Worm (Caenorhabditis elegans): ENCODE measurements around the gene col-97.

DNA sequence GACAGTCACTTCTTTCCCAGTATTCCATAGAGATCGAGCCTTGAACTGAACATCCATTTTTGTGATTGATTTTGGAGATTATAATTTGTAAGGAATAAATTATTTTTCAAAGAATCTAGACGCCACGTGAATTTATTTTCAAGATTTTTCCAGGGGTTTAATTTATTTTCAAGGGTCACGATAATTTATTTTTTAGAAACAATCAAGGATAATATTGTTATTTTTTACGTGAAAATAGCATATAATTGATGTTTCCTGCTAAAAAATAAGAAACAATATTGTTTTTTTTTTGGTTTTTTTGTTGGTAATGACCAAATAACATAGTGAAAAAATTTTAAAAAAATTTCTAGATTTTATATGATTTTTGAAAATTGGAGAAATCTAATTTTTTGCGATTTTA is 36.1 kb upstream of the col-97 start, which contains the start of gene F14F7.4:
- TF ChIP-seq flh-1 (GFP tag; optimal IDR thresholded peaks at IDR 0.05) (no peak), unc-62 (GFP tag; optimal IDR thresholded peaks at IDR 0.05) (no peak), unc-39 (tag; optimal IDR thresholded peaks at IDR 0.05) (no peak), elt-3 (tag; optimal IDR thresholded peaks at IDR 0.05) (no peak), snpc-4 (tag; optimal IDR thresholded peaks at IDR 0.05) (no peak)

Data from whole organism, mixed stage, embryonic.